Worm (Caenorhabditis elegans) whole organism, L4/young adult: ENCODE results near the gene F48G7.13.

ENCODE experiments used
- W03F9.2 ChIP-seq: fragments of 150-350 bp; optimal IDR thresholded peaks from 2 replicates; lab custom pipeline; 2014; ENCODE audit warnings: missing biosample characterization, missing genetic modification characterization
- dao-5 ChIP-seq: sonication (generic microtip); optimal IDR thresholded peaks from 2 replicates; lab custom pipeline; 2016; ENCODE audit warnings: missing genotype, missing genetic modification characterization, moderate library complexity, missing compliant biosample characterization
- him-1 ChIP-seq: sonication (generic microtip); optimal IDR thresholded peaks from 2 replicates; lab custom pipeline; 2016; ENCODE audit warnings: missing genotype, missing genetic modification reagents, missing genetic modification characterization, missing compliant biosample characterization

ce11 chrV:628527-628926, 13.2 kb downstream of the F48G7.13 start, which contains the start of gene F48G7.9:
- TF ChIP-seq W03F9.2 (tag; lab: Kevin White, UChicago) (no peak), him-1 (tag; lab: Kevin White, UChicago) (no peak), dao-5 (tag; lab: Kevin White, UChicago) (no peak)
